Worm (Caenorhabditis elegans) whole organism, early embryonic: ENCODE data around the gene F25B3.2.
"Not testable (repeated sequence)": the region's sequence is repeated elsewhere in the genome, so short reads cannot be mapped to it uniquely, and the experiment has no call there.

Experiments used
- B0310.2 ChIP-seq: sonication (generic microtip); optimal IDR thresholded peaks from 2 replicates; lab custom pipeline; 2016; ENCODE audit warnings: mild to moderate bottlenecking, missing genetic modification characterization, missing compliant biosample characterization
- ama-1 ChIP-seq: fragments of 150-350 bp; optimal IDR thresholded peaks from 2 replicates; lab custom pipeline; 2014
- ceh-36 ChIP-seq: sonication (generic microtip); optimal IDR thresholded peaks from 2 replicates; lab custom pipeline; 2016; ENCODE audit warnings: missing genetic modification characterization, inconsistent platforms, missing compliant biosample characterization
- flt-1 ChIP-seq: fragments of 200-800 bp; sonication (Bioruptor generic); IDR thresholded peaks from 2 replicates; pipeline ENCODE4 v1.3.6; 2022; ENCODE audit warnings: missing genetic modification characterization, missing compliant biosample characterization
- hnd-1 ChIP-seq: sonication (generic microtip); optimal IDR thresholded peaks from 2 replicates; lab custom pipeline; 2016; ENCODE audit warnings: missing genetic modification characterization, missing compliant biosample characterization
- scrt-1 ChIP-seq: fragments of 200-800 bp; sonication (Bioruptor generic); IDR thresholded peaks from 2 replicates; pipeline ENCODE4 v1.3.6; 2022; ENCODE audit warnings: missing genetic modification characterization, missing compliant biosample characterization
- sea-1 ChIP-seq: fragments of 200-800 bp; sonication (Bioruptor generic); conservative IDR thresholded peaks from 2 replicates; pipeline ENCODE4 v1.3.6; 2022; ENCODE audit warnings: missing genetic modification characterization, missing compliant biosample characterization
- tbx-11 ChIP-seq: fragments of 200-800 bp; sonication (Bioruptor generic); IDR thresholded peaks from 2 replicates; pipeline ENCODE4 v1.3.6; 2022; ENCODE audit warnings: missing genetic modification characterization, missing compliant biosample characterization
- tbx-37 ChIP-seq: fragments of 200-800 bp; sonication (Bioruptor generic); conservative IDR thresholded peaks from 2 replicates; pipeline ENCODE4 v1.3.6; 2022; ENCODE audit warnings: missing genetic modification reagents, missing genetic modification characterization, missing compliant biosample characterization
- tra-4 ChIP-seq: sonication (generic microtip); optimal IDR thresholded peaks from 2 replicates; lab custom pipeline; 2017; ENCODE audit warnings: missing genetic modification characterization, missing compliant biosample characterization

DNA sequence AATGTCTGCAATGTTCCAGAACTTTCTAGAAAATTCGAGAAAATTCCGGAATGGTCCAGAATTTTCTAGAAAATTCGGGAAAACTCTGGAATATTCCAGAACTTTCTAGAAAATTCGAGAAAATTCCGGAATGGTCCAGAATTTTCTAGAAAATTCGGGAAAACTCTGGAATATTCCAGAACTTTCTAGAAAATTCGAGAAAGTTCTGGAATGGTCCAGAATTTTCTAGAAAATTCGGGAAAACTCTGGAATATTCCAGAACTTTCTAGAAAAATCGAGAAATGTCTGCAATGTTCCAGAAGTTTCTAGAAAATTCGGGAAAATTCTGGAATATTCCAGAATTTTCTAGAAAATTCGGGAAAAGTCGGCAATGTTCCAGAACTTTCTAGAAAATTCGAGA, 26.4 kb downstream of the F25B3.2 start:
- not testable (repeated sequence) for TF ChIP-seq sea-1; scrt-1 (GFP tag; lab: Robert Waterston, UW); ceh-36 (tag; lab: Kevin White, UChicago); B0310.2 (tag; lab: Kevin White, UChicago); tra-4; hnd-1; tbx-37 (GFP tag; lab: Robert Waterston, UW); ama-1 (lab: Kevin White, UChicago); flt-1; tbx-11 (GFP tag; lab: Robert Waterston, UW)
